Fruit fly (Drosophila melanogaster): Measurements from ENCODE around the gene chinmo.

Gene chinmo

dm6 chr2L:1738054-1738453, 87.0 kb downstream of the chinmo start:
- TF ChIP-seq CG10979 (tag; optimal IDR thresholded peaks at IDR 0.05) = peak; percentile 70
- peak; percentile 75 for TF ChIP-seq CG15601 (tag; optimal IDR thresholded peaks at IDR 0.05)
- TF ChIP-seq Med (GFP tag) = peak; percentile 56
- TF ChIP-seq lola (GFP tag; optimal IDR thresholded peaks at IDR 0.05) = peak in 1 of 3 experiments; percentile 29
- peak; percentile 30; the same call in 1 of the 2 replicates for TF ChIP-seq Xrp1 (GFP tag; IDR thresholded peaks at IDR 0.05)
- peak; percentile 20 for TF ChIP-seq grau (tag; optimal IDR thresholded peaks at IDR 0.05)
- TF ChIP-seq CG6254 (GFP tag; optimal IDR thresholded peaks at IDR 0.05) = peak; percentile 62
- TF ChIP-seq CG8765 (GFP tag; IDR thresholded peaks at IDR 0.05) = no peak
- no peak for TF ChIP-seq sc (optimal IDR thresholded peaks at IDR 0.05)
- peak; percentile 28 for TF ChIP-seq sc (GFP tag; optimal IDR thresholded peaks at IDR 0.05)
- peak; percentile 17 for TF ChIP-seq twi (tag; optimal IDR thresholded peaks at IDR 0.05)
- peak; percentile 19 for TF ChIP-seq CG10267 (tag; optimal IDR thresholded peaks at IDR 0.05)
- TF ChIP-seq CG8388 (GFP tag; optimal IDR thresholded peaks at IDR 0.05) = peak; percentile 26
- no peak for TF ChIP-seq CG30403 (GFP tag; optimal IDR thresholded peaks at IDR 0.05)
- TF ChIP-seq btn (GFP tag; optimal IDR thresholded peaks at IDR 0.05) = no peak
- no peak for TF ChIP-seq CG15269 (tag; optimal IDR thresholded peaks at IDR 0.05)
- peak in 1 of 2 experiments; percentile 4 for TF ChIP-seq dpn (GFP tag; optimal IDR thresholded peaks at IDR 0.05)
- peak; percentile 48 for TF ChIP-seq CG18262 (tag; optimal IDR thresholded peaks at IDR 0.05)
- no peak for TF ChIP-seq pan (optimal IDR thresholded peaks at IDR 0.05)
- peak in 1 of 2 experiments; percentile 20 for TF ChIP-seq pan (GFP tag; optimal IDR thresholded peaks at IDR 0.05 in 1 of 2, IDR thresholded peaks at IDR 0.05 in 1 of 2)
- TF ChIP-seq ftz-f1 (GFP tag; optimal IDR thresholded peaks at IDR 0.05) = no peak
- peak; percentile 23 for TF ChIP-seq Oli (tag; optimal IDR thresholded peaks at IDR 0.05)
- peak; percentile 59 for TF ChIP-seq sd (tag; optimal IDR thresholded peaks at IDR 0.05)
- TF ChIP-seq CG3407 (GFP tag; optimal IDR thresholded peaks at IDR 0.05) = peak; percentile 31
- no peak for TF ChIP-seq D (optimal IDR thresholded peaks at IDR 0.05)
- peak; percentile 25 for TF ChIP-seq D (GFP tag; optimal IDR thresholded peaks at IDR 0.05)
- no peak for TF ChIP-seq seq (GFP tag; IDR thresholded peaks at IDR 0.05)
- TF ChIP-seq ATbp (GFP tag; optimal IDR thresholded peaks at IDR 0.05) = peak; percentile 44
- peak; percentile 15 for TF ChIP-seq CG8924 (tag; optimal IDR thresholded peaks at IDR 0.05)
- no peak for TF ChIP-seq CG10366 (GFP tag; IDR thresholded peaks at IDR 0.05)
- no peak for TF ChIP-seq usp (GFP tag; optimal IDR thresholded peaks at IDR 0.05)
- peak; percentile 38 for TF ChIP-seq Asciz (GFP tag; optimal IDR thresholded peaks at IDR 0.05)
- peak; percentile 59; the same call in 2 of the 3 replicates for TF ChIP-seq ci (GFP tag; IDR thresholded peaks at IDR 0.05)
- no peak for TF ChIP-seq CG31388 (GFP tag; optimal IDR thresholded peaks at IDR 0.05)
- TF ChIP-seq pita (GFP tag; optimal IDR thresholded peaks at IDR 0.05) = no peak
- no peak for TF ChIP-seq zen2 (GFP tag; IDR thresholded peaks at IDR 0.05; ENCODE audit: partially characterized antibody)
- TF ChIP-seq Hr39 (optimal IDR thresholded peaks at IDR 0.05) = no peak
- peak; percentile 41 for TF ChIP-seq CG2875 (GFP tag; optimal IDR thresholded peaks at IDR 0.05)
- TF ChIP-seq unpg (GFP tag; optimal IDR thresholded peaks at IDR 0.05) = peak; percentile 43
- TF ChIP-seq TFAM (GFP tag; optimal IDR thresholded peaks at IDR 0.05) = no peak
- TF ChIP-seq Six4 (GFP tag; optimal IDR thresholded peaks at IDR 0.05) = peak; percentile 23
- TF ChIP-seq NFAT (GFP tag; IDR thresholded peaks at IDR 0.05) = no peak
- TF ChIP-seq prd (optimal IDR thresholded peaks at IDR 0.05) = no peak
- peak; percentile 37; the same call in 1 of the 3 replicates for TF ChIP-seq prd (GFP tag; IDR thresholded peaks at IDR 0.05)
- no peak for TF ChIP-seq Tbp (GFP tag; optimal IDR thresholded peaks at IDR 0.05)
- no peak for TF ChIP-seq CG12219 (GFP tag; optimal IDR thresholded peaks at IDR 0.05)
- peak; percentile 39; the same call in 1 of the 3 replicates for TF ChIP-seq CG17361 (GFP tag; IDR thresholded peaks at IDR 0.05)
- no peak for TF ChIP-seq gro (GFP tag; optimal IDR thresholded peaks at IDR 0.05)
- no peak for TF ChIP-seq Jarid2 (GFP tag; optimal IDR thresholded peaks at IDR 0.05)
- TF ChIP-seq Hr78 (GFP tag; optimal IDR thresholded peaks at IDR 0.05) = peak in 1 of 2 experiments; percentile 57
- TF ChIP-seq eve (GFP tag; optimal IDR thresholded peaks at IDR 0.05) = no peak
- peak; percentile 51 for TF ChIP-seq CG14710 (tag; optimal IDR thresholded peaks at IDR 0.05)
